Fruit fly (Drosophila melanogaster): ENCODE data around the gene SNCF.

- TF ChIP-seq insv (optimal IDR thresholded peaks at IDR 0.05) (no peak), Sin3A (optimal IDR thresholded peaks at IDR 0.05) (no peak), psq (optimal IDR thresholded peaks at IDR 0.05) (no peak), h (optimal IDR thresholded peaks at IDR 0.05) (no peak), Myc (optimal IDR thresholded peaks at IDR 0.05) (no peak)
Observed at dm6 chr3L:13403141-13403867, 24.9 kb downstream of the SNCF start.
